Comparison of ENCODE assay signal across 2 fruit fly cellular contexts in genomic region chr2L:3145897-3146296, dm6.
TF ChIP-seq lines count a peak whose summit lies in the region.

No protein-coding gene starts in this region.

- no peak for TF ChIP-seq CTCF in whole organism, embryonic (GFP tag; optimal IDR thresholded peaks at IDR 0.05; lab: Kevin White, UChicago)

TF ChIP-seq in whole organism, adult, 20 proteins besides CTCF, POLR2A, EP300 and RAD21:
- TF ChIP-seq kay (GFP tag; lab: Kevin White, UChicago; ENCODE audit: borderline replicate concordance), result peak; percentile 83
- no peak for TF ChIP-seq cnc (optimal IDR thresholded peaks at IDR 0.05; lab: Kevin White, UChicago)

TF ChIP-seq in whole organism, embryonic, 481 proteins besides CTCF, POLR2A, EP300 and RAD21:
- TF ChIP-seq Hr78 (GFP tag; optimal IDR thresholded peaks at IDR 0.05; lab: Kevin White, UChicago), result no peak
- no peak for TF ChIP-seq Meics (GFP tag; optimal IDR thresholded peaks at IDR 0.05; lab: Kevin White, UChicago)
- TF ChIP-seq gsb (GFP tag; IDR thresholded peaks at IDR 0.05; lab: Robert Waterston, UW), result no peak
- no peak for TF ChIP-seq E2f2 (GFP tag; IDR thresholded peaks at IDR 0.05; lab: Robert Waterston, UW)
- TF ChIP-seq nerfin-2 (GFP tag; IDR thresholded peaks at IDR 0.05; lab: Robert Waterston, UW; ENCODE audit: partially characterized antibody), result no peak
- no peak for TF ChIP-seq tin (GFP tag; optimal IDR thresholded peaks at IDR 0.05; lab: Kevin White, UChicago)
- TF ChIP-seq eve (GFP tag; optimal IDR thresholded peaks at IDR 0.05; lab: Kevin White, UChicago), result peak in 1 of 2 experiments; percentile 82
- TF ChIP-seq CG2889 (GFP tag; IDR thresholded peaks at IDR 0.05; lab: Robert Waterston, UW), result no peak
- no peak for TF ChIP-seq sima (GFP tag; optimal IDR thresholded peaks at IDR 0.05; lab: Kevin White, UChicago)
- TF ChIP-seq seq (GFP tag; IDR thresholded peaks at IDR 0.05; lab: Robert Waterston, UW), result no peak
- no peak for TF ChIP-seq CG12299 (tag; optimal IDR thresholded peaks at IDR 0.05; lab: Kevin White, UChicago)
- no peak for TF ChIP-seq her (GFP tag; optimal IDR thresholded peaks at IDR 0.05; lab: Kevin White, UChicago)
- TF ChIP-seq vvl (GFP tag; IDR thresholded peaks at IDR 0.05; lab: Robert Waterston, UW), result 0 out of 2 replicates have a peak, but pooled peaks have one; percentile 1
- no peak for TF ChIP-seq CG13624 (GFP tag; optimal IDR thresholded peaks at IDR 0.05; lab: Kevin White, UChicago)
- no peak for TF ChIP-seq Adf1 (GFP tag; IDR thresholded peaks at IDR 0.05; lab: Robert Waterston, UW)

Comparison
In these comparisons a context has a peak if more than half of its experiments do, and no peak if none do; other contexts are left out.
1. Of the 1 proteins assayed by ChIP-seq in both whole organism, embryonic and whole organism, adult: peak only in whole organism, embryonic: none; only in whole organism, adult: kay; in both: none; in neither: 0.